Worm (Caenorhabditis elegans): ENCODE measurements around the gene dhs-6.

dhs-6 gene

ce11 chrII:5599326-5600044, 19.6 kb downstream of the dhs-6 start, which contains the start of gene C17G10.10:
Gene C17G10.10, minus strand, starts transcription at chrII:5599376.
- TF ChIP-seq sea-1 (GFP tag; conservative IDR thresholded peaks at IDR 0.05) (0 out of 2 replicates have a peak, but pooled peaks have one; percentile 38), hmg-4 (GFP tag; optimal IDR thresholded peaks at IDR 0.05) (no peak), ama-1 (optimal IDR thresholded peaks at IDR 0.05) (no peak)

- TF ChIP-seq B0310.2 (tag; optimal IDR thresholded peaks at IDR 0.05) (no peak), hmg-4 (GFP tag; optimal IDR thresholded peaks at IDR 0.05) (no peak)
These were observed 22.9 kb downstream of the dhs-6 start, which contains the start of gene C17G10.1 for ce11 chrII:5596247-5596646. Gene C17G10.1, plus strand, starts transcription at chrII:5596547.

ce11 chrII:5594210-5594764, 24.8 kb downstream of the dhs-6 start, which contains the start of gene ttc-4:
Gene ttc-4, plus strand, starts transcription at chrII:5594714.
- TF ChIP-seq ama-1 (optimal IDR thresholded peaks at IDR 0.05), result no peak
- TF ChIP-seq tra-4 (tag; optimal IDR thresholded peaks at IDR 0.05), result no peak
- no peak for TF ChIP-seq ceh-13 (GFP tag; optimal IDR thresholded peaks at IDR 0.05)
- TF ChIP-seq F13C5.2 (tag; optimal IDR thresholded peaks at IDR 0.05), result no peak
- TF ChIP-seq scrt-1 (GFP tag; IDR thresholded peaks at IDR 0.05), result no peak
- no peak for TF ChIP-seq B0310.2 (tag; optimal IDR thresholded peaks at IDR 0.05)
- no peak for TF ChIP-seq ceh-36 (tag; optimal IDR thresholded peaks at IDR 0.05)
- TF ChIP-seq tbx-37 (GFP tag; conservative IDR thresholded peaks at IDR 0.05), result no peak
- no peak for TF ChIP-seq hnd-1 (tag; optimal IDR thresholded peaks at IDR 0.05)
- no peak for TF ChIP-seq hmbx-1 (tag; optimal IDR thresholded peaks at IDR 0.05)
- TF ChIP-seq hmg-4 (GFP tag; optimal IDR thresholded peaks at IDR 0.05), result no peak
- TF ChIP-seq sea-1 (GFP tag; conservative IDR thresholded peaks at IDR 0.05), result no peak
- TF ChIP-seq pes-1 (GFP tag; IDR thresholded peaks at IDR 0.05), result peak; percentile 56
- TF ChIP-seq ets-7 (tag; optimal IDR thresholded peaks at IDR 0.05), result peak; percentile 19

ce11 chrII:5593377-5593932, 25.7 kb downstream of the dhs-6 start, which contains the start of gene cdc-14:
Gene cdc-14, minus strand, starts transcription at chrII:5593427.
- no peak for TF ChIP-seq tra-4 (tag; optimal IDR thresholded peaks at IDR 0.05)
- TF ChIP-seq hmg-4 (GFP tag; optimal IDR thresholded peaks at IDR 0.05), result peak; percentile 63
- peak; percentile 75 for TF ChIP-seq F13C5.2 (tag; optimal IDR thresholded peaks at IDR 0.05)
- no peak for TF ChIP-seq ets-7 (tag; optimal IDR thresholded peaks at IDR 0.05)

ce11 chrII:5592857-5593256, 26.3 kb downstream of the dhs-6 start:
- TF ChIP-seq flt-1 (GFP tag; IDR thresholded peaks at IDR 0.05), result no peak
- no peak for TF ChIP-seq aly-1 (tag; optimal IDR thresholded peaks at IDR 0.05)
- no peak for TF ChIP-seq sea-1 (GFP tag; conservative IDR thresholded peaks at IDR 0.05)
- TF ChIP-seq tbx-11 (GFP tag; IDR thresholded peaks at IDR 0.05), result no peak
- TF ChIP-seq tbx-37 (GFP tag; conservative IDR thresholded peaks at IDR 0.05), result no peak
- no peak for TF ChIP-seq tra-4 (tag; optimal IDR thresholded peaks at IDR 0.05)
- TF ChIP-seq ceh-13 (GFP tag; optimal IDR thresholded peaks at IDR 0.05), result no peak
- no peak for TF ChIP-seq B0310.2 (tag; optimal IDR thresholded peaks at IDR 0.05)
- TF ChIP-seq hnd-1 (tag; optimal IDR thresholded peaks at IDR 0.05), result no peak
- no peak for TF ChIP-seq F13C5.2 (tag; optimal IDR thresholded peaks at IDR 0.05)
- TF ChIP-seq pes-1 (GFP tag; IDR thresholded peaks at IDR 0.05), result no peak
- no peak for TF ChIP-seq ets-7 (tag; optimal IDR thresholded peaks at IDR 0.05)
- no peak for TF ChIP-seq ceh-36 (tag; optimal IDR thresholded peaks at IDR 0.05)
- TF ChIP-seq scrt-1 (GFP tag; IDR thresholded peaks at IDR 0.05), result no peak
- no peak for TF ChIP-seq hmg-4 (GFP tag; optimal IDR thresholded peaks at IDR 0.05)
- no peak for TF ChIP-seq hmbx-1 (tag; optimal IDR thresholded peaks at IDR 0.05)
- TF ChIP-seq ama-1 (optimal IDR thresholded peaks at IDR 0.05), result no peak

- no peak for TF ChIP-seq ceh-13 (GFP tag; optimal IDR thresholded peaks at IDR 0.05)
- TF ChIP-seq tbx-37 (GFP tag; conservative IDR thresholded peaks at IDR 0.05), result no peak
- no peak for TF ChIP-seq tra-4 (tag; optimal IDR thresholded peaks at IDR 0.05)
- TF ChIP-seq hnd-1 (tag; optimal IDR thresholded peaks at IDR 0.05), result no peak
- no peak for TF ChIP-seq F13C5.2 (tag; optimal IDR thresholded peaks at IDR 0.05)
- no peak for TF ChIP-seq tbx-11 (GFP tag; IDR thresholded peaks at IDR 0.05)
- TF ChIP-seq hmbx-1 (tag; optimal IDR thresholded peaks at IDR 0.05), result no peak
- no peak for TF ChIP-seq ceh-36 (tag; optimal IDR thresholded peaks at IDR 0.05)
- TF ChIP-seq sea-1 (GFP tag; conservative IDR thresholded peaks at IDR 0.05), result no peak
- no peak for TF ChIP-seq pes-1 (GFP tag; IDR thresholded peaks at IDR 0.05)
These were observed 27.6 kb downstream of the dhs-6 start for ce11 chrII:5591558-5591957.

ce11 chrII:5589690-5590089, 29.4 kb downstream of the dhs-6 start, which contains the start of gene C17G10.13:
Gene C17G10.13, minus strand, starts transcription at chrII:5589790.
- TF ChIP-seq F13C5.2 (tag; optimal IDR thresholded peaks at IDR 0.05) (no peak), hmbx-1 (tag; optimal IDR thresholded peaks at IDR 0.05) (no peak), ceh-36 (tag; optimal IDR thresholded peaks at IDR 0.05) (no peak), ama-1 (optimal IDR thresholded peaks at IDR 0.05) (no peak), tbx-37 (GFP tag; conservative IDR thresholded peaks at IDR 0.05) (no peak), ceh-13 (GFP tag; optimal IDR thresholded peaks at IDR 0.05) (no peak), B0310.2 (tag; optimal IDR thresholded peaks at IDR 0.05) (no peak), tra-4 (tag; optimal IDR thresholded peaks at IDR 0.05) (no peak)

- no peak for TF ChIP-seq scrt-1 (GFP tag; IDR thresholded peaks at IDR 0.05)
- no peak for TF ChIP-seq B0310.2 (tag; optimal IDR thresholded peaks at IDR 0.05)
- no peak for TF ChIP-seq tbx-37 (GFP tag; conservative IDR thresholded peaks at IDR 0.05)
- TF ChIP-seq pes-1 (GFP tag; IDR thresholded peaks at IDR 0.05), result no peak
- TF ChIP-seq tra-4 (tag; optimal IDR thresholded peaks at IDR 0.05), result no peak
- TF ChIP-seq hmbx-1 (tag; optimal IDR thresholded peaks at IDR 0.05), result no peak
- no peak for TF ChIP-seq aly-1 (tag; optimal IDR thresholded peaks at IDR 0.05)
- no peak for TF ChIP-seq sea-1 (GFP tag; conservative IDR thresholded peaks at IDR 0.05)
- no peak for TF ChIP-seq ama-1 (optimal IDR thresholded peaks at IDR 0.05)
- no peak for TF ChIP-seq tbx-11 (GFP tag; IDR thresholded peaks at IDR 0.05)
- TF ChIP-seq ceh-13 (GFP tag; optimal IDR thresholded peaks at IDR 0.05), result no peak
- no peak for TF ChIP-seq ceh-36 (tag; optimal IDR thresholded peaks at IDR 0.05)
- TF ChIP-seq F13C5.2 (tag; optimal IDR thresholded peaks at IDR 0.05), result no peak
- no peak for TF ChIP-seq hmg-4 (GFP tag; optimal IDR thresholded peaks at IDR 0.05)
These were observed 31.3 kb downstream of the dhs-6 start for ce11 chrII:5587794-5588193.
